Fruit fly (Drosophila melanogaster) whole organism, embryonic: Measurements from ENCODE around the gene al.
A peak's percentile ranks its signal among the peaks of the same experiment; 100 is the strongest.

Experiments used
- Atf6 ChIP-seq: fragments of 200-800 bp; sonication (Bioruptor generic); IDR thresholded peaks from 2 replicates; pipeline ENCODE4 v1.3.6; 2022; ENCODE audit warnings: missing biosample characterization, missing genetic modification characterization
- CG11247 ChIP-seq: fragments of 200-800 bp; sonication (Bioruptor generic); IDR thresholded peaks from 2 replicates; pipeline ENCODE4 v1.3.6; 2022; ENCODE audit warnings: missing biosample characterization, missing genetic modification characterization
- CG11723 ChIP-seq: fragments of 200-800 bp; sonication (Bioruptor generic); optimal IDR thresholded peaks from 2 replicates; lab custom pipeline; 2017; ENCODE audit warnings: missing biosample characterization, mild to moderate bottlenecking, missing genetic modification characterization
- CG12299 ChIP-seq: fragments of 200-800 bp; sonication (Bioruptor generic); optimal IDR thresholded peaks from 2 replicates; lab custom pipeline; 2018; ENCODE audit warnings: missing biosample characterization, mild to moderate bottlenecking, missing genetic modification characterization
- CG12942 ChIP-seq: fragments of 200-800 bp; sonication (Bioruptor generic); optimal IDR thresholded peaks from 3 replicates; lab custom pipeline; 2016; ENCODE audit warnings: missing biosample characterization, missing genetic modification characterization
- CG13123 ChIP-seq: fragments of 200-800 bp; sonication (Bioruptor generic); optimal IDR thresholded peaks from 2 replicates; lab custom pipeline; 2016; ENCODE audit warnings: missing biosample characterization, missing genetic modification characterization
- CG14667 ChIP-seq: fragments of 200-800 bp; sonication (Bioruptor generic); IDR thresholded peaks from 2 replicates; pipeline ENCODE4 v1.3.6; 2022; ENCODE audit warnings: missing biosample characterization, missing genetic modification characterization
- CG2120 ChIP-seq: fragments of 200-800 bp; sonication (Bioruptor generic); optimal IDR thresholded peaks from 3 replicates; lab custom pipeline; 2016; ENCODE audit warnings: missing biosample characterization, missing genetic modification characterization
- CG30403 ChIP-seq: fragments of 200-800 bp; sonication (Bioruptor generic); optimal IDR thresholded peaks from 3 replicates; lab custom pipeline; 2016; ENCODE audit warnings: missing biosample characterization, missing genetic modification characterization
- CG31388 ChIP-seq: fragments of 200-800 bp; sonication (Bioruptor generic); optimal IDR thresholded peaks from 2 replicates; lab custom pipeline; 2016; ENCODE audit warnings: missing biosample characterization, missing genetic modification characterization
- CG4707 ChIP-seq: fragments of 200-800 bp; sonication (Bioruptor generic); optimal IDR thresholded peaks from 2 replicates; lab custom pipeline; 2018; ENCODE audit warnings: missing biosample characterization, mild to moderate bottlenecking, missing genetic modification characterization, moderate library complexity
- CG4730 ChIP-seq: fragments of 200-800 bp; sonication (Bioruptor generic); IDR thresholded peaks from 2 replicates; pipeline ENCODE4 v1.3.6; 2022; ENCODE audit warnings: missing biosample characterization, missing genetic modification characterization
- CG5180 ChIP-seq: fragments of 200-800 bp; sonication (Bioruptor generic); optimal IDR thresholded peaks from 3 replicates; lab custom pipeline; 2017; ENCODE audit warnings: missing biosample characterization, missing genetic modification characterization, mild to moderate bottlenecking, moderate library complexity, missing genetic modification reagents
- CG5953 ChIP-seq: fragments of 200-800 bp; sonication (Bioruptor generic); IDR thresholded peaks from 2 replicates; pipeline ENCODE4 v1.3.6; 2022; ENCODE audit warnings: missing biosample characterization, missing genetic modification characterization
- CG6254 ChIP-seq: fragments of 200-800 bp; sonication (Bioruptor generic); optimal IDR thresholded peaks from 3 replicates; lab custom pipeline; 2017; ENCODE audit warnings: mild to moderate bottlenecking, missing biosample characterization, missing genetic modification reagents, missing genetic modification characterization
- CG7372 ChIP-seq: fragments of 200-800 bp; sonication (Bioruptor generic); IDR thresholded peaks from 2 replicates; pipeline ENCODE4 v1.3.6; 2022; ENCODE audit warnings: missing biosample characterization, missing genetic modification characterization
- CG8765 ChIP-seq: fragments of 200-800 bp; sonication (Bioruptor generic); IDR thresholded peaks from 2 replicates; pipeline ENCODE4 v1.3.6; 2022; ENCODE audit warnings: missing biosample characterization, missing genetic modification characterization
- CG9797 ChIP-seq: fragments of 200-800 bp; sonication (Bioruptor generic); optimal IDR thresholded peaks from 3 replicates; lab custom pipeline; 2018; ENCODE audit warnings: missing biosample characterization, mild to moderate bottlenecking, missing genetic modification characterization
- CrebB ChIP-seq: fragments of 200-800 bp; sonication (Bioruptor generic); optimal IDR thresholded peaks from 3 replicates; lab custom pipeline; 2018; ENCODE audit warnings: missing biosample characterization, mild to moderate bottlenecking, missing genetic modification characterization
- Dbx ChIP-seq: fragments of 200-800 bp; sonication (Bioruptor generic); IDR thresholded peaks from 3 replicates; pipeline ENCODE4 v1.3.6; 2022; ENCODE audit warnings: missing biosample characterization, missing genetic modification characterization
- Dfd ChIP-seq, 2 experiments: fragments of >200 bp; optimal IDR thresholded peaks; 2 replicates each; lab custom pipeline; 2017; ENCODE audit warnings: missing biosample characterization in 2 of 2, missing genetic modification characterization in 2 of 2
- Dip3 ChIP-seq: fragments of 200-800 bp; sonication (Bioruptor generic); optimal IDR thresholded peaks from 3 replicates; lab custom pipeline; 2016; ENCODE audit warnings: missing biosample characterization, missing genetic modification characterization
- E2f1 ChIP-seq: fragments of 200-800 bp; sonication (Bioruptor generic); IDR thresholded peaks from 2 replicates; pipeline ENCODE4 v1.3.6; 2022; ENCODE audit warnings: missing biosample characterization, missing genetic modification characterization
- Eip74EF ChIP-seq, 2 experiments: fragments of 200-800 bp in 1 of 2; fragments of >200 bp in 1 of 2; sonication (Bioruptor generic) in 1 of 2; optimal IDR thresholded peaks; 2 replicates each; lab custom pipeline; 2017 to 2019; ENCODE audit warnings: missing biosample characterization in 2 of 2, missing genetic modification characterization in 2 of 2, mild to moderate bottlenecking in 1 of 2, moderate library complexity in 1 of 2
- Elba2 ChIP-seq: fragments of 200-800 bp; sonication (Bioruptor generic); optimal IDR thresholded peaks from 3 replicates; lab custom pipeline; 2016; ENCODE audit warnings: missing biosample characterization, missing genetic modification characterization
- Fer3 ChIP-seq: fragments of 200-800 bp; sonication (Bioruptor generic); optimal IDR thresholded peaks from 2 replicates; lab custom pipeline; 2018; ENCODE audit warnings: missing biosample characterization, mild to moderate bottlenecking, missing genetic modification characterization, moderate library complexity
- Lpt ChIP-seq: fragments of >200 bp; optimal IDR thresholded peaks from 2 replicates; lab custom pipeline; 2018; ENCODE audit warnings: missing biosample characterization, missing genetic modification characterization
- PHDP ChIP-seq: fragments of 200-800 bp; sonication (Bioruptor generic); optimal IDR thresholded peaks from 3 replicates; lab custom pipeline; 2018; ENCODE audit warnings: missing biosample characterization, mild to moderate bottlenecking, missing genetic modification characterization, moderate library complexity
- Pdp1 ChIP-seq, 2 experiments: fragments of 200-800 bp; sonication (Bioruptor generic); optimal IDR thresholded peaks; 3 replicates each; lab custom pipeline; 2016; ENCODE audit warnings: missing biosample characterization in 2 of 2, missing genetic modification characterization in 2 of 2, mild to moderate bottlenecking in 1 of 2, moderate library complexity in 1 of 2
- ac ChIP-seq: fragments of 200-800 bp; sonication (Bioruptor generic); optimal IDR thresholded peaks from 3 replicates; lab custom pipeline; 2017; ENCODE audit warnings: missing biosample characterization, mild to moderate bottlenecking, missing genetic modification characterization
- aop ChIP-seq: fragments of 200-800 bp; sonication (Bioruptor generic); IDR thresholded peaks from 2 replicates; pipeline ENCODE4 v1.3.6; 2022; ENCODE audit warnings: missing biosample characterization, missing genetic modification characterization
- ara ChIP-seq: fragments of 200-800 bp; sonication (Bioruptor generic); IDR thresholded peaks from 2 replicates; pipeline ENCODE4 v1.3.6; 2022; ENCODE audit warnings: missing biosample characterization, missing genetic modification characterization
- ash1 ChIP-seq: fragments of 200-800 bp; sonication (Bioruptor generic); optimal IDR thresholded peaks from 2 replicates; lab custom pipeline; 2018; ENCODE audit warnings: missing biosample characterization, mild to moderate bottlenecking, missing genetic modification characterization
- caup ChIP-seq: fragments of 200-800 bp; sonication (Bioruptor generic); optimal IDR thresholded peaks from 3 replicates; lab custom pipeline; 2017; ENCODE audit warnings: missing biosample characterization, mild to moderate bottlenecking, missing genetic modification characterization, moderate library complexity; ENCODE audit not compliant: severe bottlenecking
- chm ChIP-seq: fragments of 200-800 bp; sonication (Bioruptor generic); IDR thresholded peaks from 2 replicates; pipeline ENCODE4 v1.3.6; 2022; ENCODE audit warnings: missing biosample characterization, missing genetic modification characterization
- dati ChIP-seq: fragments of 200-800 bp; sonication (Bioruptor generic); IDR thresholded peaks from 2 replicates; pipeline ENCODE4 v1.3.6; 2022; ENCODE audit warnings: missing biosample characterization, missing genetic modification characterization
- dmrt99B ChIP-seq: fragments of 200-800 bp; sonication (Bioruptor generic); optimal IDR thresholded peaks from 2 replicates; lab custom pipeline; 2018; ENCODE audit warnings: missing biosample characterization, mild to moderate bottlenecking, missing genetic modification characterization, moderate library complexity
- en ChIP-seq: fragments of 200-800 bp; sonication (Bioruptor generic); optimal IDR thresholded peaks from 2 replicates; lab custom pipeline; 2016; ENCODE audit warnings: missing biosample characterization, missing genetic modification characterization
- fd3F ChIP-seq: fragments of 200-800 bp; sonication (Bioruptor generic); optimal IDR thresholded peaks from 2 replicates; lab custom pipeline; 2018; ENCODE audit warnings: missing biosample characterization, mild to moderate bottlenecking, missing genetic modification characterization, moderate library complexity
- fu2 ChIP-seq: fragments of 200-800 bp; sonication (Bioruptor generic); optimal IDR thresholded peaks from 2 replicates; lab custom pipeline; 2016; ENCODE audit warnings: missing biosample characterization, missing genetic modification characterization
- gcm2 ChIP-seq: fragments of 200-800 bp; sonication (Bioruptor generic); optimal IDR thresholded peaks from 2 replicates; lab custom pipeline; 2016; ENCODE audit warnings: missing biosample characterization, missing genetic modification characterization
- h ChIP-seq: fragments of >200 bp; optimal IDR thresholded peaks from 2 replicates; lab custom pipeline; 2017
- kay ChIP-seq: fragments of 200-800 bp; sonication (Bioruptor generic); optimal IDR thresholded peaks from 2 replicates; lab custom pipeline; 2016; ENCODE audit warnings: missing biosample characterization, missing genetic modification characterization
- kni ChIP-seq: fragments of 200-800 bp; sonication (Bioruptor generic); optimal IDR thresholded peaks from 3 replicates; lab custom pipeline; 2017; ENCODE audit warnings: mild to moderate bottlenecking, missing biosample characterization, missing genetic modification reagents, missing genetic modification characterization
- phol ChIP-seq: fragments of 200-800 bp; sonication (Bioruptor generic); optimal IDR thresholded peaks from 3 replicates; lab custom pipeline; 2018; ENCODE audit warnings: missing biosample characterization, mild to moderate bottlenecking, missing genetic modification characterization, moderate library complexity
- pum ChIP-seq: fragments of 200-800 bp; sonication (Bioruptor generic); optimal IDR thresholded peaks from 2 replicates; lab custom pipeline; 2016; ENCODE audit warnings: missing biosample characterization, missing genetic modification characterization
- ranshi ChIP-seq: fragments of 200-800 bp; sonication (Bioruptor generic); IDR thresholded peaks from 2 replicates; pipeline ENCODE4 v1.3.6; 2022; ENCODE audit warnings: missing biosample characterization, missing genetic modification characterization
- slou ChIP-seq: fragments of 200-800 bp; sonication (Bioruptor generic); optimal IDR thresholded peaks from 3 replicates; lab custom pipeline; 2016; ENCODE audit warnings: missing biosample characterization, missing genetic modification characterization
- sob ChIP-seq: fragments of 200-800 bp; sonication (Bioruptor generic); IDR thresholded peaks from 2 replicates; pipeline ENCODE4 v1.3.6; 2022; ENCODE audit warnings: missing biosample characterization, missing genetic modification characterization
- ssp ChIP-seq: fragments of 200-800 bp; sonication (Bioruptor generic); IDR thresholded peaks from 2 replicates; pipeline ENCODE4 v1.3.6; 2022; ENCODE audit warnings: missing biosample characterization, missing genetic modification characterization

Gene al

DNA sequence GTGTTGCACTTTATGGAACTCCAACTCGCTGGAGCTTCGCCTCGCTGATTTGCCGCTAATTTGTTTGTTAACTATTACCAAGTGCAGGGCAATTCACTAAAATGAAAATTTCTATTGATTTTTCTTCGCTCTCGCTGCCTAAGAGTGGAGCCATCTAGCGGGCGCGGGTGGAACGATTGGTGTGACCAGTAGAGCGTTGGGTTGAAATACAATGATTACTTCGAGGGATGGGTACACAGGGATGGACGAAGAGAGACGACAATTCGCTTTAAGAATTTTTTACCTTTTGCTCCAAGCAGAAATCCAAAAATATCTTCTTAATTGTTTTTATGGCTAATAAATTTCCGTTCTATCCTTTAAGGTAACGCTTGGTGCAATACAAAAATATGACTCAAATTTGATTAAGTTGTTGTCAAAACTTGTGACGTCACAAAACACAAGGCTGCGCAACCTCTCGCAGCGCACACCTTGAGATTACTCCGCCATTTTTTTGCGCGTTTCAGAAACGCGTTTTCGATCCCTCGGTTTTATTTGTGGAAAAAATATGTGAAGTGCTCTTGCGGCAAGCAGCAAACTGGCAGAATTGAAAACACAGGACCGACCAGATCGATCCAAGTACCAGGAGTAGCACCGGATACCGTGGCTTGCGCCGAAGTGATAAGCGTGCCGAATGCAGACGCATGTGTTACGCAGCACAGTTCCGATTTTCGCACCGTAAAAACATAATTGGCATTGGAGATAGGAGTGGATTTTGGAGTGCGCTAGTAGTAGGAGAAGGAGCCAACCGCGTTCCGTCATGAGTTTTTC is 36.9 kb downstream of the al start, which contains the start of the genes AP-2alpha and ebi (continued):
- TF ChIP-seq CG31388 (GFP tag; lab: Kevin White, UChicago) (peak; percentile 47), kay (GFP tag; lab: Kevin White, UChicago) (peak; percentile 62), kni (GFP tag; lab: Kevin White, UChicago) (peak; percentile 57), CG30403 (GFP tag; lab: Kevin White, UChicago) (peak; percentile 94), CG5180 (GFP tag; lab: Kevin White, UChicago) (peak; percentile 39), CG12942 (peak; percentile 88), ssp (GFP tag; lab: Robert Waterston, UW) (peak; percentile 84), Atf6 (GFP tag; lab: Robert Waterston, UW) (peak; percentile 85), sob (peak; percentile 88), PHDP (tag; lab: Kevin White, UChicago) (peak; percentile 88), aop (GFP tag; lab: Robert Waterston, UW) (no peak), CG11723 (GFP tag; lab: Kevin White, UChicago) (peak; percentile 68), CG8765 (GFP tag; lab: Robert Waterston, UW) (peak; percentile 82), pum (GFP tag; lab: Kevin White, UChicago) (peak; percentile 96), dati (no peak), Dip3 (GFP tag; lab: Kevin White, UChicago) (peak; percentile 92), caup (GFP tag; lab: Kevin White, UChicago) (peak; percentile 64), gcm2 (GFP tag; lab: Kevin White, UChicago) (peak; percentile 57), en (GFP tag; lab: Kevin White, UChicago) (peak; percentile 50), Dfd (GFP tag; optimal IDR thresholded peaks at IDR 0.05; lab: Kevin White, UChicago) (no peak), CG9797 (GFP tag; lab: Kevin White, UChicago) (peak; percentile 92), dmrt99B (tag; lab: Kevin White, UChicago) (no peak), CG6254 (GFP tag; lab: Kevin White, UChicago) (no peak), Elba2 (GFP tag; lab: Kevin White, UChicago) (peak; percentile 63), CG2120 (GFP tag; lab: Kevin White, UChicago) (peak; percentile 96), Fer3 (tag; lab: Kevin White, UChicago) (peak; percentile 78), chm (GFP tag; lab: Robert Waterston, UW) (peak; percentile 78), CG12299 (tag; lab: Kevin White, UChicago) (peak; percentile 71), h (no peak), CG11247 (GFP tag; lab: Robert Waterston, UW) (peak; percentile 76), CG14667 (GFP tag; lab: Robert Waterston, UW) (peak; percentile 86), CrebB (tag; lab: Kevin White, UChicago) (peak; percentile 68), ara (peak; percentile 80), slou (GFP tag; lab: Kevin White, UChicago) (peak; percentile 86), fd3F (GFP tag; lab: Kevin White, UChicago) (peak; percentile 74), CG4730 (peak; percentile 78), E2f1 (peak; percentile 84), ranshi (GFP tag; lab: Robert Waterston, UW) (peak; percentile 88; the same call in 1 of the 2 replicates), Eip74EF (GFP tag; optimal IDR thresholded peaks at IDR 0.05; lab: Kevin White, UChicago) (no peak), CG13123 (GFP tag; lab: Kevin White, UChicago) (peak; percentile 77), CG5953 (GFP tag; lab: Robert Waterston, UW) (peak; percentile 44; the same call in 1 of the 2 replicates), ac (peak; percentile 14), fu2 (GFP tag; lab: Kevin White, UChicago) (peak; percentile 96), CG4707 (GFP tag; lab: Kevin White, UChicago) (no peak), Dbx (peak; percentile 91), Lpt (GFP tag; lab: Kevin White, UChicago) (no peak), Pdp1 (GFP tag; optimal IDR thresholded peaks at IDR 0.05; lab: Kevin White, UChicago) (peak; percentile 91 to 94), ash1 (no peak), CG7372 (peak; percentile 88), phol (tag; lab: Kevin White, UChicago) (peak; percentile 98)
